Fruit fly (Drosophila melanogaster) whole organism, embryonic: ENCODE data around the gene CG8563.
A peak's percentile ranks its signal among the peaks of the same experiment; 100 is the strongest.

ENCODE experiments used
- Bdp1 ChIP-seq: fragments of 200-800 bp; sonication (Bioruptor generic); optimal IDR thresholded peaks from 3 replicates; lab custom pipeline; 2016; ENCODE audit warnings: missing biosample characterization, missing genetic modification characterization
- CG1024 ChIP-seq: fragments of 200-800 bp; sonication (Bioruptor generic); IDR thresholded peaks from 2 replicates; pipeline ENCODE4 v1.3.6; 2022; ENCODE audit warnings: missing biosample characterization, missing genetic modification characterization
- CG10543 ChIP-seq: fragments of 200-800 bp; sonication (Bioruptor generic); optimal IDR thresholded peaks from 3 replicates; lab custom pipeline; 2017; ENCODE audit warnings: missing biosample characterization, mild to moderate bottlenecking, missing genetic modification characterization, moderate library complexity
- CG12104 ChIP-seq: fragments of 200-800 bp; sonication (Bioruptor generic); optimal IDR thresholded peaks from 3 replicates; lab custom pipeline; 2016; ENCODE audit warnings: missing biosample characterization, missing genetic modification characterization
- CG1233 ChIP-seq: fragments of 200-800 bp; sonication (Bioruptor generic); optimal IDR thresholded peaks from 4 replicates; lab custom pipeline; 2018; ENCODE audit warnings: missing biosample characterization, mild to moderate bottlenecking, missing genetic modification characterization
- CG13424 ChIP-seq: fragments of 200-800 bp; sonication (Bioruptor generic); optimal IDR thresholded peaks from 2 replicates; lab custom pipeline; 2019; ENCODE audit warnings: missing biosample characterization, mild to moderate bottlenecking, missing genetic modification characterization, moderate library complexity
- CG14050 ChIP-seq: fragments of 200-800 bp; sonication (Bioruptor generic); IDR thresholded peaks from 3 replicates; pipeline ENCODE4 v1.3.6; 2022; ENCODE audit warnings: missing biosample characterization, missing genetic modification characterization
- CG1529 ChIP-seq: fragments of 200-800 bp; sonication (Bioruptor generic); optimal IDR thresholded peaks from 3 replicates; lab custom pipeline; 2018; ENCODE audit warnings: missing biosample characterization, missing genetic modification characterization
- CG15601 ChIP-seq: fragments of 200-800 bp; sonication (Bioruptor generic); optimal IDR thresholded peaks from 3 replicates; lab custom pipeline; 2019; ENCODE audit warnings: missing biosample characterization, mild to moderate bottlenecking, missing genetic modification characterization, moderate library complexity
- CG17186 ChIP-seq: fragments of 200-800 bp; sonication (Bioruptor generic); optimal IDR thresholded peaks from 3 replicates; lab custom pipeline; 2017; ENCODE audit warnings: missing biosample characterization, missing genetic modification reagents, missing genetic modification characterization
- CG1792 ChIP-seq: fragments of 200-800 bp; sonication (Bioruptor generic); optimal IDR thresholded peaks from 2 replicates; lab custom pipeline; 2016; ENCODE audit warnings: missing biosample characterization, missing genetic modification characterization
- CG18619 ChIP-seq: fragments of 200-800 bp; sonication (Bioruptor generic); optimal IDR thresholded peaks from 3 replicates; lab custom pipeline; 2017; ENCODE audit warnings: missing biosample characterization, mild to moderate bottlenecking, missing genetic modification characterization
- CG2199 ChIP-seq: fragments of 200-800 bp; sonication (Bioruptor generic); IDR thresholded peaks from 3 replicates; pipeline ENCODE4 v1.3.6; 2022; ENCODE audit warnings: missing biosample characterization, missing genetic modification characterization
- CG31388 ChIP-seq: fragments of 200-800 bp; sonication (Bioruptor generic); optimal IDR thresholded peaks from 2 replicates; lab custom pipeline; 2016; ENCODE audit warnings: missing biosample characterization, missing genetic modification characterization
- CG31441 ChIP-seq: fragments of 200-800 bp; sonication (Bioruptor generic); IDR thresholded peaks from 2 replicates; pipeline ENCODE4 v1.3.6; 2022; ENCODE audit warnings: missing biosample characterization, missing genetic modification characterization
- CG3407 ChIP-seq: fragments of 200-800 bp; sonication (Bioruptor generic); optimal IDR thresholded peaks from 2 replicates; lab custom pipeline; 2018; ENCODE audit warnings: missing biosample characterization, mild to moderate bottlenecking, missing genetic modification characterization
- CG3995 ChIP-seq: fragments of 200-800 bp; sonication (Bioruptor generic); optimal IDR thresholded peaks from 3 replicates; lab custom pipeline; 2016; ENCODE audit warnings: missing biosample characterization, missing genetic modification characterization
- CG4282 ChIP-seq: fragments of 200-800 bp; sonication (Bioruptor generic); optimal IDR thresholded peaks from 2 replicates; lab custom pipeline; 2016; ENCODE audit warnings: missing biosample characterization, missing genetic modification characterization
- CG5245 ChIP-seq: fragments of 200-800 bp; sonication (Bioruptor generic); optimal IDR thresholded peaks from 3 replicates; lab custom pipeline; 2016; ENCODE audit warnings: missing biosample characterization, missing genetic modification characterization
- CG6254 ChIP-seq: fragments of 200-800 bp; sonication (Bioruptor generic); optimal IDR thresholded peaks from 3 replicates; lab custom pipeline; 2017; ENCODE audit warnings: mild to moderate bottlenecking, missing biosample characterization, missing genetic modification reagents, missing genetic modification characterization
- CG7357 ChIP-seq: fragments of 200-800 bp; sonication (Bioruptor generic); IDR thresholded peaks from 3 replicates; pipeline ENCODE4 v1.3.6; 2022; ENCODE audit warnings: missing biosample characterization, missing genetic modification characterization
- CG7963 ChIP-seq: fragments of 200-800 bp; sonication (Bioruptor generic); IDR thresholded peaks from 3 replicates; pipeline ENCODE4 v1.3.6; 2022; ENCODE audit warnings: missing biosample characterization, missing genetic modification characterization; ENCODE audit not compliant: partially characterized antibody
- CG9797 ChIP-seq: fragments of 200-800 bp; sonication (Bioruptor generic); optimal IDR thresholded peaks from 3 replicates; lab custom pipeline; 2018; ENCODE audit warnings: missing biosample characterization, mild to moderate bottlenecking, missing genetic modification characterization
- Dek ChIP-seq: fragments of 200-800 bp; sonication (Bioruptor generic); optimal IDR thresholded peaks from 3 replicates; lab custom pipeline; 2019; ENCODE audit warnings: missing biosample characterization, mild to moderate bottlenecking, missing genetic modification characterization, moderate library complexity
- Dfd ChIP-seq, 2 experiments: fragments of >200 bp; optimal IDR thresholded peaks; 2 replicates each; lab custom pipeline; 2017; ENCODE audit warnings: missing biosample characterization in 2 of 2, missing genetic modification characterization in 2 of 2
- GATAe ChIP-seq: fragments of 200-800 bp; sonication (Bioruptor generic); conservative IDR thresholded peaks from 2 replicates; pipeline ENCODE4 v1.3.6; 2022; ENCODE audit warnings: missing biosample characterization, missing genetic modification characterization
- HLH3B ChIP-seq: fragments of 200-800 bp; sonication (Bioruptor generic); IDR thresholded peaks from 2 replicates; pipeline ENCODE4 v1.3.6; 2022; ENCODE audit warnings: missing biosample characterization, missing genetic modification characterization
- Hand ChIP-seq: fragments of 200-800 bp; sonication (Bioruptor generic); optimal IDR thresholded peaks from 2 replicates; lab custom pipeline; 2017; ENCODE audit warnings: mild to moderate bottlenecking, missing biosample characterization, missing genetic modification reagents, missing genetic modification characterization
- Hr39 ChIP-seq: fragments of >200 bp; optimal IDR thresholded peaks from 2 replicates; lab custom pipeline; 2017
- NC2β ChIP-seq: fragments of 200-800 bp; sonication (Bioruptor generic); optimal IDR thresholded peaks from 2 replicates; lab custom pipeline; 2016; ENCODE audit warnings: missing biosample characterization, missing genetic modification characterization
- Six4 ChIP-seq: fragments of 200-800 bp; sonication (Bioruptor generic); optimal IDR thresholded peaks from 2 replicates; lab custom pipeline; 2016; ENCODE audit warnings: missing biosample characterization, missing genetic modification characterization
- Sox100B ChIP-seq: fragments of 200-800 bp; sonication (Bioruptor generic); optimal IDR thresholded peaks from 3 replicates; lab custom pipeline; 2018; ENCODE audit warnings: missing biosample characterization, mild to moderate bottlenecking, missing genetic modification characterization
- bsh ChIP-seq, 2 experiments: fragments of 200-800 bp; sonication (Bioruptor generic); optimal IDR thresholded peaks; 2 replicates each; lab custom pipeline; 2017 to 2018; ENCODE audit warnings: mild to moderate bottlenecking in 2 of 2, missing biosample characterization in 2 of 2, missing genetic modification characterization in 2 of 2, moderate library complexity in 1 of 2
- cwo ChIP-seq: fragments of 200-800 bp; sonication (Bioruptor generic); optimal IDR thresholded peaks from 3 replicates; lab custom pipeline; 2017; ENCODE audit warnings: missing biosample characterization, missing genetic modification characterization, mild to moderate bottlenecking, moderate library complexity, missing genetic modification reagents
- dimm ChIP-seq: fragments of 200-800 bp; sonication (Bioruptor generic); IDR thresholded peaks from 2 replicates; pipeline ENCODE4 v1.3.6; 2022; ENCODE audit warnings: missing biosample characterization, missing genetic modification characterization
- fd64A ChIP-seq: fragments of 200-800 bp; sonication (Bioruptor generic); optimal IDR thresholded peaks from 3 replicates; lab custom pipeline; 2018; ENCODE audit warnings: missing biosample characterization, mild to moderate bottlenecking, missing genetic modification characterization
- fd96Cb ChIP-seq: fragments of 200-800 bp; sonication (Bioruptor generic); optimal IDR thresholded peaks from 2 replicates; lab custom pipeline; 2018; ENCODE audit warnings: missing biosample characterization, mild to moderate bottlenecking, missing genetic modification characterization, moderate library complexity
- gem ChIP-seq: fragments of 200-800 bp; sonication (Bioruptor generic); optimal IDR thresholded peaks from 2 replicates; lab custom pipeline; 2019; ENCODE audit warnings: missing biosample characterization, mild to moderate bottlenecking, missing genetic modification characterization, moderate library complexity
- gt ChIP-seq: fragments of 200-800 bp; sonication (Bioruptor generic); IDR thresholded peaks from 2 replicates; pipeline ENCODE4 v1.3.6; 2022; ENCODE audit warnings: missing biosample characterization, missing genetic modification characterization
- jigr1 ChIP-seq: fragments of 200-800 bp; sonication (Bioruptor generic); IDR thresholded peaks from 3 replicates; pipeline ENCODE4 v1.3.6; 2022; ENCODE audit warnings: missing biosample characterization, missing genetic modification characterization
- jing ChIP-seq: fragments of 200-800 bp; sonication (Bioruptor generic); optimal IDR thresholded peaks from 2 replicates; lab custom pipeline; 2018; ENCODE audit warnings: missing biosample characterization, mild to moderate bottlenecking, missing genetic modification characterization
- pfk ChIP-seq: fragments of 200-800 bp; sonication (Bioruptor generic); optimal IDR thresholded peaks from 2 replicates; lab custom pipeline; 2018; ENCODE audit warnings: missing biosample characterization, mild to moderate bottlenecking, missing genetic modification characterization, moderate library complexity
- prd ChIP-seq, 3 experiments: fragments of >200 bp in 2 of 3; fragments of 200-800 bp in 1 of 3; sonication (Bioruptor generic) in 1 of 3; optimal IDR thresholded peaks in 2 of 3; IDR thresholded peaks in 1 of 3; 2 replicates in 2 of 3; 3 replicates in 1 of 3; pipeline versions ENCODE4 v1.3.6 to Lab custom; 2017 to 2022; ENCODE audit warnings: missing biosample characterization in 1 of 3, missing genetic modification characterization in 1 of 3
- salm ChIP-seq: fragments of 200-800 bp; sonication (Bioruptor generic); optimal IDR thresholded peaks from 2 replicates; lab custom pipeline; 2018; ENCODE audit warnings: missing biosample characterization, mild to moderate bottlenecking, missing genetic modification characterization
- seq ChIP-seq: fragments of 200-800 bp; sonication (Bioruptor generic); IDR thresholded peaks from 2 replicates; pipeline ENCODE4 v1.3.6; 2022; ENCODE audit warnings: missing biosample characterization, missing genetic modification characterization
- shn ChIP-seq: fragments of 200-800 bp; sonication (Bioruptor generic); optimal IDR thresholded peaks from 3 replicates; lab custom pipeline; 2016; ENCODE audit warnings: missing biosample characterization, missing genetic modification characterization
- sna ChIP-seq: fragments of 200-800 bp; sonication (Bioruptor generic); IDR thresholded peaks from 2 replicates; pipeline ENCODE4 v1.3.6; 2022; ENCODE audit warnings: missing biosample characterization, missing genetic modification characterization; ENCODE audit not compliant: partially characterized antibody
- ttk ChIP-seq: fragments of 200-800 bp; sonication (Bioruptor generic); IDR thresholded peaks from 2 replicates; pipeline ENCODE4 v2.1.2; 2022; ENCODE audit warnings: missing biosample characterization, missing genetic modification characterization
- vvl ChIP-seq: fragments of 200-800 bp; sonication (Bioruptor generic); IDR thresholded peaks from 2 replicates; pipeline ENCODE4 v1.3.6; 2022; ENCODE audit warnings: missing biosample characterization, missing genetic modification characterization

The CG8563 gene

dm6 chr3L:7367798-7368678, 22.5 kb upstream of the CG8563 start (continued):
- peak; percentile 48 for TF ChIP-seq Sox100B
- no peak for TF ChIP-seq CG4282
- TF ChIP-seq Bdp1 (GFP tag; lab: Kevin White, UChicago), result no peak
- 0 out of 3 replicates have a peak, but pooled peaks have one; percentile 67 for TF ChIP-seq CG2199 (GFP tag; lab: Robert Waterston, UW)
- TF ChIP-seq vvl (GFP tag; lab: Robert Waterston, UW), result peak; percentile 49
- no peak for TF ChIP-seq CG1792 (GFP tag; lab: Kevin White, UChicago)
- peak; percentile 16 for TF ChIP-seq CG18619 (GFP tag; lab: Kevin White, UChicago)
- TF ChIP-seq prd (optimal IDR thresholded peaks at IDR 0.05; lab: Kevin White, UChicago), result no peak
- TF ChIP-seq prd (GFP tag; IDR thresholded peaks at IDR 0.05; lab: Robert Waterston, UW), result no peak
- TF ChIP-seq CG9797 (GFP tag; lab: Kevin White, UChicago), result no peak
- TF ChIP-seq CG17186, result no peak
- TF ChIP-seq shn (GFP tag; lab: Kevin White, UChicago), result no peak
- no peak; the same call in 1 of the 2 replicates for TF ChIP-seq ttk (GFP tag; lab: Robert Waterston, UW)
- TF ChIP-seq fd96Cb (tag; lab: Kevin White, UChicago), result peak; percentile 29
- no peak for TF ChIP-seq Dfd (GFP tag; optimal IDR thresholded peaks at IDR 0.05; lab: Kevin White, UChicago)
- peak; percentile 42 for TF ChIP-seq CG31441 (GFP tag; lab: Robert Waterston, UW)
- TF ChIP-seq bsh (GFP tag; optimal IDR thresholded peaks at IDR 0.05; lab: Kevin White, UChicago), result peak in 1 of 2 experiments; percentile 37
- no peak for TF ChIP-seq seq
- no peak for TF ChIP-seq gt (GFP tag; lab: Robert Waterston, UW)
- TF ChIP-seq CG3995 (GFP tag; lab: Kevin White, UChicago), result no peak
- no peak for TF ChIP-seq CG5245
- no peak for TF ChIP-seq NC2β (GFP tag; lab: Kevin White, UChicago)
- no peak for TF ChIP-seq jing (GFP tag; lab: Kevin White, UChicago)
- peak; percentile 1 for TF ChIP-seq CG13424 (tag; lab: Kevin White, UChicago)
- TF ChIP-seq CG3407, result no peak
- TF ChIP-seq jigr1 (GFP tag; lab: Robert Waterston, UW), result no peak
- TF ChIP-seq CG15601 (tag; lab: Kevin White, UChicago), result no peak
- no peak for TF ChIP-seq Hr39 (lab: Kevin White, UChicago)
- TF ChIP-seq salm (tag; lab: Kevin White, UChicago), result no peak
- TF ChIP-seq CG6254 (GFP tag; lab: Kevin White, UChicago), result peak; percentile 18
- no peak for TF ChIP-seq CG31388 (GFP tag; lab: Kevin White, UChicago)
- TF ChIP-seq Hand (GFP tag; lab: Kevin White, UChicago), result no peak
- TF ChIP-seq CG7963 (GFP tag; lab: Robert Waterston, UW), result no peak
- peak; percentile 1 for TF ChIP-seq Six4 (GFP tag; lab: Kevin White, UChicago)
- TF ChIP-seq CG1024 (GFP tag; lab: Robert Waterston, UW), result no peak
- TF ChIP-seq Dek (tag; lab: Kevin White, UChicago), result peak; percentile 5
- TF ChIP-seq cwo (GFP tag; lab: Kevin White, UChicago), result peak; percentile 24
- TF ChIP-seq GATAe (GFP tag; lab: Robert Waterston, UW), result 0 out of 2 replicates have a peak, but pooled peaks have one; percentile 31
- no peak for TF ChIP-seq CG1233 (GFP tag; lab: Kevin White, UChicago)
- no peak for TF ChIP-seq sna (GFP tag; lab: Robert Waterston, UW)
- TF ChIP-seq pfk (GFP tag; lab: Kevin White, UChicago), result no peak
- no peak for TF ChIP-seq fd64A (GFP tag; lab: Kevin White, UChicago)
- TF ChIP-seq CG10543 (GFP tag; lab: Kevin White, UChicago), result peak; percentile 27
- TF ChIP-seq CG7357 (GFP tag; lab: Robert Waterston, UW), result no peak
- TF ChIP-seq CG14050 (GFP tag; lab: Robert Waterston, UW), result peak; percentile 53; the same call in 2 of the 3 replicates
- no peak for TF ChIP-seq HLH3B (GFP tag; lab: Robert Waterston, UW)
- TF ChIP-seq CG12104 (GFP tag; lab: Kevin White, UChicago), result no peak
- TF ChIP-seq dimm (GFP tag; lab: Robert Waterston, UW), result no peak
- TF ChIP-seq CG1529 (GFP tag; lab: Kevin White, UChicago), result no peak
- TF ChIP-seq gem (tag; lab: Kevin White, UChicago), result peak; percentile 58
